Fruit fly (Drosophila melanogaster): Measurements from ENCODE around the gene CG12316.

DNA sequence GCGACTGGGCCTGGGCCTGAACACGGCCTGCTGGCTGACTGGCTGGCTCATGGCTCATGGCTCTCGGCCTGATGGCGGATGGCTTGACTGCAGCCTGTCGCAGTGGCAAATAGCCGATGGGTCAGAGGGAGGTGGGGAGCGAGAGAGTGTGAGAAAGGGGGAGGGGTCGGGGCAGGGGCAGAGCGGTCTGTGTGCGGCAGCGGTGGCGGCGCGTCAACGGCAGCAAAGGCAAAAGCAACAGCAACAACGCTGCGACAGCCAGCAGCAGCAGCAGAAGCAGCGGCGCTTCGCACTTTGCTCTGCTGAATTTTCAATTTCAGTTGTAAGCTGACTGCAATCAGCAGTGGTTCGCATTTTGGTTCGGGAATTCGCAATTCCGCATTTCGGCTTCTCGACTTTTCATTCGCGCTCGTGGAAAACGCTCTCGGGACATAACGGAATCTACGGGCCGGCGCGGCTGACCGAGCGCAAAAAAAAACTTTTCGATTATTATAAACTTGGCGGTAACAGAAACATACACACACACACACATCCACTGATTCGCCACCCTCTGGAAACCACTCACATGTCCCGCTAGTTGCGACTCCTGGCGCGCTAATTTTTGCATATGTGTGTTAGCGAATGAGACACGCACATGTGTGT lies 31.0 kb downstream of the CG12316 start, which contains the start of gene CG45071:
- TF ChIP-seq CG8478 (optimal IDR thresholded peaks at IDR 0.05) = no peak
- no peak for TF ChIP-seq CTCF (optimal IDR thresholded peaks at IDR 0.05)

Measured in S2 (cell line).